Fruit fly (Drosophila melanogaster) whole organism, wandering third instar larva: ENCODE data around the gene Blimp-1.

Source experiments
- Abd-B ChIP-seq: fragments of >200 bp; optimal IDR thresholded peaks from 2 replicates; lab custom pipeline; 2017; ENCODE audit warnings: missing biosample characterization, missing genetic modification characterization
- CG32264 ChIP-seq: fragments of 200-800 bp; sonication (Bioruptor generic); optimal IDR thresholded peaks from 2 replicates; lab custom pipeline; 2016; ENCODE audit warnings: missing biosample characterization, missing genetic modification characterization
- CG9705 ChIP-seq: fragments of 200-800 bp; sonication (Bioruptor generic); optimal IDR thresholded peaks from 2 replicates; lab custom pipeline; 2018; ENCODE audit warnings: missing biosample characterization, mild to moderate bottlenecking, missing genetic modification characterization
- CrebA ChIP-seq: fragments of 200-800 bp; sonication (Bioruptor generic); optimal IDR thresholded peaks from 2 replicates; lab custom pipeline; 2016; ENCODE audit warnings: missing biosample characterization, mild to moderate bottlenecking, missing genetic modification characterization, borderline replicate concordance
- Dfd ChIP-seq: fragments of >200 bp; optimal IDR thresholded peaks from 2 replicates; lab custom pipeline; 2017; ENCODE audit warnings: missing biosample characterization, missing genetic modification characterization
- Dif ChIP-seq: fragments of 200-275, 200-300 bp; sonication (Bioruptor generic); optimal IDR thresholded peaks from 2 replicates; lab custom pipeline; 2018; ENCODE audit warnings: missing biosample characterization, missing genetic modification characterization; ENCODE audit not compliant: partially characterized antibody
- GATAd ChIP-seq: sonication (Bioruptor generic); optimal IDR thresholded peaks from 2 replicates; lab custom pipeline; 2016; ENCODE audit warnings: missing biosample characterization, missing genetic modification characterization
- HLH106 ChIP-seq: fragments of 200-800 bp; optimal IDR thresholded peaks from 3 replicates; lab custom pipeline; 2019; ENCODE audit warnings: missing biosample characterization, mild to moderate bottlenecking, missing genetic modification characterization, moderate library complexity
- Hnf4 ChIP-seq: fragments of 200-800 bp; sonication (Bioruptor generic); optimal IDR thresholded peaks from 2 replicates; lab custom pipeline; 2016; ENCODE audit warnings: missing biosample characterization, mild to moderate bottlenecking, missing genetic modification characterization
- Hr83 ChIP-seq: fragments of 200-300 bp; sonication (Bioruptor generic); optimal IDR thresholded peaks from 2 replicates; lab custom pipeline; 2016; ENCODE audit warnings: missing biosample characterization, mild to moderate bottlenecking, missing genetic modification characterization, moderate library complexity; ENCODE audit not compliant: poor library complexity, severe bottlenecking
- Jra ChIP-seq: sonication (Bioruptor generic); optimal IDR thresholded peaks from 2 replicates; lab custom pipeline; 2016; ENCODE audit warnings: missing biosample characterization, missing genetic modification characterization
- Mio ChIP-seq: sonication (Bioruptor generic); optimal IDR thresholded peaks from 2 replicates; lab custom pipeline; 2016; ENCODE audit warnings: missing biosample characterization, missing genetic modification characterization
- Myc ChIP-seq: fragments of >200 bp; optimal IDR thresholded peaks from 2 replicates; lab custom pipeline; 2017
- N ChIP-seq: fragments of >200 bp; optimal IDR thresholded peaks from 2 replicates; lab custom pipeline; 2018; ENCODE audit warnings: missing biosample characterization, missing external identifiers, missing genetic modification characterization
- OdsH ChIP-seq: fragments of 200-800 bp; sonication (Bioruptor generic); optimal IDR thresholded peaks from 2 replicates; lab custom pipeline; 2016; ENCODE audit warnings: missing biosample characterization, mild to moderate bottlenecking, missing genetic modification characterization
- Rel ChIP-seq, 2 experiments: fragments of 200-800 bp; sonication (Bioruptor generic) in 1 of 2; optimal IDR thresholded peaks; 2 replicates in 1 of 2; 3 replicates in 1 of 2; lab custom pipeline; 2016 to 2019; ENCODE audit warnings: mild to moderate bottlenecking in 2 of 2, missing biosample characterization in 2 of 2, missing genetic modification characterization in 2 of 2, moderate library complexity in 1 of 2
- Sp1 ChIP-seq: fragments of 200-800 bp; sonication (Bioruptor generic); optimal IDR thresholded peaks from 3 replicates; lab custom pipeline; 2019; ENCODE audit warnings: missing biosample characterization, mild to moderate bottlenecking, missing genetic modification characterization, moderate library complexity
- Vsx2 ChIP-seq: fragments of 200-300, 225-300 bp; sonication (Bioruptor generic); optimal IDR thresholded peaks from 2 replicates; lab custom pipeline; 2018; ENCODE audit warnings: missing biosample characterization, missing genetic modification characterization; ENCODE audit not compliant: partially characterized antibody
- br ChIP-seq: fragments of 200-800 bp; sonication (Bioruptor generic); optimal IDR thresholded peaks from 2 replicates; lab custom pipeline; 2016; ENCODE audit warnings: missing biosample characterization, missing genetic modification characterization
- brk ChIP-seq: fragments of 200-800 bp; sonication (Bioruptor generic); optimal IDR thresholded peaks from 2 replicates; lab custom pipeline; 2016; ENCODE audit warnings: missing biosample characterization, mild to moderate bottlenecking, missing genetic modification characterization
- dl ChIP-seq, 2 experiments: fragments of 175-275, 200-275 bp in 1 of 2; fragments of 200-275 bp in 1 of 2; sonication (Bioruptor generic); optimal IDR thresholded peaks; lab custom pipeline; 2018; ENCODE audit warnings: mild to moderate bottlenecking in 2 of 2, missing biosample characterization in 2 of 2, missing genetic modification characterization in 2 of 2, moderate library complexity in 2 of 2; ENCODE audit not compliant: partially characterized antibody in 2 of 2, insufficient read depth in 1 of 2
- dmrt93B ChIP-seq: fragments of 200-800 bp; sonication (Bioruptor generic); optimal IDR thresholded peaks from 2 replicates; lab custom pipeline; 2018; ENCODE audit warnings: missing biosample characterization, mild to moderate bottlenecking, missing genetic modification characterization
- dsf ChIP-seq: sonication (Bioruptor generic); optimal IDR thresholded peaks from 2 replicates; lab custom pipeline; 2016; ENCODE audit warnings: missing biosample characterization, missing genetic modification characterization, borderline replicate concordance
- ey ChIP-seq: fragments of 200-800 bp; sonication (Bioruptor generic); optimal IDR thresholded peaks from 2 replicates; lab custom pipeline; 2016; ENCODE audit warnings: missing biosample characterization, missing genetic modification characterization
- foxo ChIP-seq, 2 experiments: fragments of 200-800 bp; sonication (Bioruptor generic); optimal IDR thresholded peaks; 2 replicates in 1 of 2; 3 replicates in 1 of 2; lab custom pipeline; 2016 to 2017; ENCODE audit warnings: missing biosample characterization in 2 of 2, missing genetic modification characterization in 2 of 2
- fru ChIP-seq: fragments of 200-800 bp; sonication (Bioruptor generic); optimal IDR thresholded peaks from 3 replicates; lab custom pipeline; 2016; ENCODE audit warnings: missing biosample characterization, mild to moderate bottlenecking, missing genetic modification characterization
- h ChIP-seq: fragments of 200-800 bp; sonication (Bioruptor generic); optimal IDR thresholded peaks from 3 replicates; lab custom pipeline; 2016; ENCODE audit warnings: missing biosample characterization, mild to moderate bottlenecking, missing genetic modification characterization
- jim ChIP-seq: fragments of 175-275, 200-325 bp; sonication (Bioruptor generic); optimal IDR thresholded peaks from 2 replicates; lab custom pipeline; 2016; ENCODE audit warnings: missing biosample characterization, mild to moderate bottlenecking, missing genetic modification characterization
- lola ChIP-seq: fragments of >200 bp; optimal IDR thresholded peaks from 2 replicates; lab custom pipeline; 2017; ENCODE audit warnings: missing biosample characterization, missing genetic modification characterization
- pan ChIP-seq: fragments of >200 bp; optimal IDR thresholded peaks from 2 replicates; lab custom pipeline; 2017
- psq ChIP-seq: fragments of 200-800 bp; sonication (Bioruptor generic); optimal IDR thresholded peaks from 3 replicates; lab custom pipeline; 2017; ENCODE audit warnings: missing biosample characterization, mild to moderate bottlenecking, missing genetic modification characterization, moderate library complexity
- rgr ChIP-seq: fragments of 200-800 bp; sonication (Bioruptor generic); optimal IDR thresholded peaks from 3 replicates; lab custom pipeline; 2016; ENCODE audit warnings: missing biosample characterization, mild to moderate bottlenecking, missing genetic modification characterization
- sage ChIP-seq: fragments of 200-800 bp; sonication (Bioruptor generic); optimal IDR thresholded peaks from 2 replicates; lab custom pipeline; 2016; ENCODE audit warnings: missing biosample characterization, mild to moderate bottlenecking, missing genetic modification characterization
- sv ChIP-seq: fragments of 200-800 bp; sonication (Bioruptor generic); optimal IDR thresholded peaks from 3 replicates; lab custom pipeline; 2016; ENCODE audit warnings: missing biosample characterization, missing genetic modification characterization
- tai ChIP-seq: sonication (Bioruptor generic); optimal IDR thresholded peaks from 2 replicates; lab custom pipeline; 2016; ENCODE audit warnings: missing biosample characterization, missing genetic modification characterization
- usp ChIP-seq: fragments of >200 bp; optimal IDR thresholded peaks from 2 replicates; lab custom pipeline; 2017; ENCODE audit warnings: missing biosample characterization, missing genetic modification characterization
- woc ChIP-seq: sonication (Bioruptor generic); optimal IDR thresholded peaks from 2 replicates; lab custom pipeline; 2016; ENCODE audit warnings: missing biosample characterization, mild to moderate bottlenecking, missing genetic modification characterization

Gene Blimp-1

dm6 chr3L:5608786-5609370 lies 21.9 kb upstream of the Blimp-1 start:
- TF ChIP-seq rgr: no peak
- TF ChIP-seq dsf (GFP tag; lab: Kevin White, UChicago): no peak
- TF ChIP-seq br (GFP tag; lab: Kevin White, UChicago): no peak
- TF ChIP-seq Mio (GFP tag; lab: Kevin White, UChicago): no peak
- TF ChIP-seq pan (lab: Kevin White, UChicago): no peak
- no peak for TF ChIP-seq Jra (GFP tag; lab: Kevin White, UChicago)
- TF ChIP-seq brk (GFP tag; lab: Kevin White, UChicago): no peak
- TF ChIP-seq Hr83: no peak

- TF ChIP-seq psq (GFP tag; lab: Kevin White, UChicago): no peak
- TF ChIP-seq tai (GFP tag; lab: Kevin White, UChicago): no peak
- TF ChIP-seq woc: no peak
- TF ChIP-seq Myc (lab: Kevin White, UChicago): no peak
- no peak for TF ChIP-seq Sp1
- no peak for TF ChIP-seq dl (GFP tag; optimal IDR thresholded peaks at IDR 0.05; lab: Kevin White, UChicago; ENCODE audit: insufficient read depth in 1 of 2, partially characterized antibody in 2 of 2)
- no peak for TF ChIP-seq HLH106
- no peak for TF ChIP-seq ey (GFP tag; lab: Kevin White, UChicago)
- no peak for TF ChIP-seq fru (GFP tag; lab: Kevin White, UChicago)
- TF ChIP-seq CG32264 (GFP tag; lab: Kevin White, UChicago): no peak
- no peak for TF ChIP-seq Jra (GFP tag; lab: Kevin White, UChicago)
- no peak for TF ChIP-seq lola (GFP tag; lab: Kevin White, UChicago)
- TF ChIP-seq, all 38 proteins: peak for 0
Observed at dm6 chr3L:5609493-5609892, 21.3 kb upstream of the Blimp-1 start.

dm6 chr3L:5610582-5610981 lies 20.2 kb upstream of the Blimp-1 start:
- peak; percentile 34 for TF ChIP-seq Dif (GFP tag; lab: Kevin White, UChicago)
- no peak for TF ChIP-seq Rel (GFP tag; optimal IDR thresholded peaks at IDR 0.05; lab: Kevin White, UChicago)
- no peak for TF ChIP-seq Rel (tag; optimal IDR thresholded peaks at IDR 0.05; lab: Kevin White, UChicago)

- TF ChIP-seq dl (GFP tag; optimal IDR thresholded peaks at IDR 0.05; lab: Kevin White, UChicago; ENCODE audit: insufficient read depth in 1 of 2, partially characterized antibody in 2 of 2) (peak in 1 of 2 experiments; percentile 27), psq (GFP tag; lab: Kevin White, UChicago) (peak; percentile 91), Abd-B (GFP tag; lab: Kevin White, UChicago) (no peak), tai (GFP tag; lab: Kevin White, UChicago) (peak; percentile 67), rgr (peak; percentile 85), N (GFP tag; lab: Kevin White, UChicago) (no peak), Hnf4 (GFP tag; lab: Kevin White, UChicago) (peak; percentile 84), woc (peak; percentile 84), h (GFP tag; lab: Kevin White, UChicago) (peak; percentile 91), usp (GFP tag; lab: Kevin White, UChicago) (no peak), Mio (GFP tag; lab: Kevin White, UChicago) (no peak), fru (GFP tag; lab: Kevin White, UChicago) (peak; percentile 93), Myc (lab: Kevin White, UChicago) (no peak), jim (no peak), br (GFP tag; lab: Kevin White, UChicago) (peak; percentile 90), CrebA (peak; percentile 60), Jra (GFP tag; lab: Kevin White, UChicago) (peak; percentile 68), OdsH (GFP tag; lab: Kevin White, UChicago) (peak; percentile 91), dmrt93B (GFP tag; lab: Kevin White, UChicago) (peak; percentile 82), Rel (GFP tag; optimal IDR thresholded peaks at IDR 0.05; lab: Kevin White, UChicago) (peak; percentile 84), Rel (tag; optimal IDR thresholded peaks at IDR 0.05; lab: Kevin White, UChicago) (peak; percentile 71), dsf (GFP tag; lab: Kevin White, UChicago) (peak; percentile 18), brk (GFP tag; lab: Kevin White, UChicago) (peak; percentile 90), HLH106 (peak; percentile 94), sage (GFP tag; lab: Kevin White, UChicago) (peak; percentile 80), CG32264 (GFP tag; lab: Kevin White, UChicago) (peak; percentile 77), pan (lab: Kevin White, UChicago) (no peak), Hr83 (no peak), foxo (GFP tag; optimal IDR thresholded peaks at IDR 0.05; lab: Kevin White, UChicago) (peak in 1 of 2 experiments; percentile 88), CG9705 (GFP tag; lab: Kevin White, UChicago) (peak; percentile 82), Sp1 (peak; percentile 96), Dfd (GFP tag; lab: Kevin White, UChicago) (no peak), sv (GFP tag; lab: Kevin White, UChicago) (peak; percentile 33), Vsx2 (GFP tag; lab: Kevin White, UChicago) (no peak), ey (GFP tag; lab: Kevin White, UChicago) (peak; percentile 88), GATAd (GFP tag; lab: Kevin White, UChicago) (peak; percentile 21)
Observed at dm6 chr3L:5611732-5612250, 19.0 kb upstream of the Blimp-1 start.
